Worm (Caenorhabditis elegans) whole organism, L4/young adult: ENCODE results near the gene F43C11.6.

ENCODE experiments used
- W03F9.2 ChIP-seq: fragments of 150-350 bp; optimal IDR thresholded peaks from 2 replicates; lab custom pipeline; 2014; ENCODE audit warnings: missing biosample characterization, missing genetic modification characterization
- dao-5 ChIP-seq: sonication (generic microtip); optimal IDR thresholded peaks from 2 replicates; lab custom pipeline; 2016; ENCODE audit warnings: missing genotype, missing genetic modification characterization, moderate library complexity, missing compliant biosample characterization
- him-1 ChIP-seq: sonication (generic microtip); optimal IDR thresholded peaks from 2 replicates; lab custom pipeline; 2016; ENCODE audit warnings: missing genotype, missing genetic modification reagents, missing genetic modification characterization, missing compliant biosample characterization

Gene F43C11.6

ce11 chrII:2342004-2342479 is at the start of gene F43C11.6:
Gene F43C11.6 (plus strand): TSS chrII:2342429.
- TF ChIP-seq him-1 (no peak), W03F9.2 (tag; lab: Kevin White, UChicago) (no peak), dao-5 (tag; lab: Kevin White, UChicago) (no peak)

DNA sequence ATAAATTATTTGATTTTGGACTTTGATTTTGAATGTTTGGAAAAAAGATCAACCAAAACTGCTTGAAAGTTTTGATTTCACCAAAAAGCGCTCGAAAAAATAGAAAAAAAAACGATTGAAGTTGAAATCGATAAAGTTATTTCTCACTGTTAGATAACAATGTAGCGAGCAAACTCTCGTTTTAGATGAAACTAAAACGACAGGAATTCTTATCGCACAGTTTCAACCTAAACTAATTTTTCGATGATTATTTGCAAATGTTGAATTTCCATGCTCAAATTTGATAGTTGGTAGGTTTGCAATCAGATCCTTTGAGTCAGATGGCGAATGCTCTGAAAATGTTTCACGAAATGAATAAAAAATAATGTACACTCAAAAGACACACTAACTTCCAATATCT is 49.7 kb upstream of the F43C11.6 start:
- no peak for TF ChIP-seq W03F9.2 (tag; lab: Kevin White, UChicago)
- no peak for TF ChIP-seq him-1
- TF ChIP-seq dao-5 (tag; lab: Kevin White, UChicago), result no peak

DNA sequence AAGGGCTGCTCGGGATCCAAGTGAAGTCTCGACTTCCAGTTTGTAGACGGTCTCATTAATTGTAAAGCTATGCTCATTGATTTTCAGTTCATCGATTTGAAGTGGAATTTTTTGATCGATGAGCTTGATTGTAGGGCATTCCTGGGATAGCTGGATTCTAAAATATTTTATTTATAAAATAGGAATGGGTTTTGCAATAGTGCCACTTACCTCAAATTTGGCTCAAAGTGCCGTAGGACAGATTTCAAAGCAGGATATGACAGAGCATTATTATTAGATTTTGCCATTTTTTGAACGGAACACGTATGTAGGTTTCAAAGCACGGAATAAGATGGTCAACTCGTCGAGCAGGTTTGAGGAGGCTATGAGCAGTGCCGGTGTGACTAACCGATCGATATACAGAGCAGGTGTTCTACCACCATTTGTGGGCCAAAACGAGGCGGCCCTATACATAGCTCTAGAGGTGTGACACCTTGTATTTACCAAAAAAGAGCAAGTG is 46.4 kb upstream of the F43C11.6 start, which contains the start of gene fbxc-25:
fbxc-25 (minus strand) TSS at position 449 of the 499 bp plus-strand sequence.
- TF ChIP-seq him-1 (no peak), W03F9.2 (tag; lab: Kevin White, UChicago) (no peak), dao-5 (tag; lab: Kevin White, UChicago) (no peak)

DNA sequence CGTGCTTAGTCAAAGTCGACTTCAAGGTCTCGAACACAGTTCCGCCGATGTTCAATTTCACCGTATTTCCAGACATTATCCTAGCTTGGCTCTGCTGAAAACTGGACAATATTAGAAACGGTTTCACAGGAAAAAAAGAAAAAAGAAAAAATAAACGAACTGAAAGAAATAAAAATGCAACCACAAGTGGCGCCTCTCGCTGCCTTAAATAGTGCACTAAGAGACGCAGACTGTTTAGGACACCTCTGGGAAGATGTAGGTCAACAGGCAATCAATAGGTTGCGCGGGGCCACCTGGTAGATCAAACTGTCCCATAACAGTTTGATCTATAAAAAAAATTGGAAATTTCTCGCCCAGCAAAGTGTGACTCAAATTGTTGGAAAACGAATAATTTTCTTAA is 43.5 kb upstream of the F43C11.6 start, which contains the start of gene B0281.4:
B0281.4 (minus strand) TSS at position 101 of the 400 bp plus-strand sequence.
- no peak for TF ChIP-seq dao-5 (tag; lab: Kevin White, UChicago)
- TF ChIP-seq him-1, result no peak
- no peak for TF ChIP-seq W03F9.2 (tag; lab: Kevin White, UChicago)

DNA sequence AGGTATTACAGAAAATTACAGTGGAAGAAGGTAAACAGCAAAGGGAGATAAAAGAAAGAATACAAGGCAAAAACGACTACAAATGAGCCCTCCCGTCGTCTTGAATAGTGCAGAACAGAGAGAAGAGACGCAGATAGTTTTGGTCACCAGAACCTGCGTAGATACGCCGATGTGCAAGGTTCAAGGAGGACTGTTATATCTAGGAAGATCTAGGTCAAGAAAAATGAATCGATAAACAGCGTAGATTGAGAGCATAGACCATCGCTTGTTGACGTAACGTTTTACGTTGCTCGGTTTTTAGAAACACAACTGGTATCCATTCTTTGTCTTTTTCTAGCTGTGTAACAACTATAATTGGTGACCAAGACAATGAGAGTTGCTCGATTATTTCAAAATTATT is 41.4 kb upstream of the F43C11.6 start, which contains the start of gene B0281.5:
B0281.5 (minus strand) TSS at position 101 of the 400 bp plus-strand sequence.
- TF ChIP-seq dao-5 (tag; lab: Kevin White, UChicago) (no peak), W03F9.2 (tag; lab: Kevin White, UChicago) (no peak)

ce11 chrII:2302330-2302729 is 39.9 kb upstream of the F43C11.6 start, which contains the start of gene B0281.6:
Gene B0281.6 (minus strand): TSS chrII:2302430.
- TF ChIP-seq him-1, result no peak
- TF ChIP-seq dao-5 (tag; lab: Kevin White, UChicago), result no peak
- no peak for TF ChIP-seq W03F9.2 (tag; lab: Kevin White, UChicago)

DNA sequence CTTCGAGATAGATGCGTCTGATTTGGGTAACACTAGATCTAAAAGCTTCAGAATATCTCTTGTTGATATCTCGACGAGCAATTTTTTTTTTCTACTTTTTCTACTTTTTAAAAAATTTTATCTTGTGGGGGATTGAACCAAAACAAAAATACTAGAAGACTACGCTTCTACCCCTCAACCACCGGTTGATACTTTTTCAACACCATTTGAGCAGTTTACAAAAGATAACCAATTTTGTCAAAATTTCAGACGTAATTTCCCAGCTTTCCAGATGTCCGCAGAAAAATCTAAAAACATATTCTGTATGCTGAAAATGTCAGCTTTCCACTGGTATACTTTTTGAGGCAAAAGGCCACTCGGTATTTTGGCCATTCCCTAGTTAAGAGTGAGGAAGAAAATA is 37.7 kb upstream of the F43C11.6 start:
- TF ChIP-seq dao-5 (tag; lab: Kevin White, UChicago), result no peak
- no peak for TF ChIP-seq W03F9.2 (tag; lab: Kevin White, UChicago)

DNA sequence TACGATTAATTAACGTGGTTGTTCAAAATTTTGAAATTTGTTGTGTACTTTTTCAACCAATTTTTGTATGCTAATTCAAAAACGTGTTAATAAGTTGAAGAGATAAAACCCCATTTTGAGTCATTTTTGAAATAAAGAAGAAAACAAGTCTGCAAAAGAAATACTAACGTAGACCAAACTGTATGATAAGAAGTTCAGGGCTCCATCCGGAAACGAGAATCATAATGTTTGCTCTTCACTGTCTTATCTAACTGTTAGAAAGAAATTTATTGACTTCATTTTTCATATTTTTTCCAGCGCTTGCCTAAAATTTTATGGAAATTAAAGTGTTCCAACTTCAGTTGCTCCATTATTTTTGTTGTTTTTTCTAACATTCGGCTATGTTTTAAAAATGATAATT is 36.7 kb upstream of the F43C11.6 start:
- TF ChIP-seq W03F9.2 (tag; lab: Kevin White, UChicago), result no peak

DNA sequence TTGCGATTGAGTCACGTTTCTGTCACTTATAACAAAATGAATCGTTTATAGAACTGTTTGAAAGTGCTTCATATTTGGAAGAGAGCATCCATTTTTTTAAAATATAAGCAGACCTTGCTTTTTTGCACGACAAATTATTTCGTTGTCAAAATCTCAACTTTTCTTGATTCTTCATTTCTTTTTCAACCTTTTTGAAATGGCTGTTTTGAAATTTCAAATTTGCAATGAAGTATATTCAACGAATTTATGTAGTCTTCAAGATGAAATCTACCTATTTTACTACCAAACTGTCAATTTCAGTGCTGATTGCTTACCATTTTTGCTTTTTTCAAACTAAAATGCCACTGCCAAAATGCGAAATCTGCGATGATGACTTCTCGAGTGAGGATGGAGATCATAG is 35.5 kb upstream of the F43C11.6 start, which contains the start of gene B0281.3:
B0281.3 (plus strand) TSS at position 301 of the 400 bp plus-strand sequence.
- TF ChIP-seq dao-5 (tag; lab: Kevin White, UChicago) (no peak), W03F9.2 (tag; lab: Kevin White, UChicago) (no peak), him-1 (no peak)

DNA sequence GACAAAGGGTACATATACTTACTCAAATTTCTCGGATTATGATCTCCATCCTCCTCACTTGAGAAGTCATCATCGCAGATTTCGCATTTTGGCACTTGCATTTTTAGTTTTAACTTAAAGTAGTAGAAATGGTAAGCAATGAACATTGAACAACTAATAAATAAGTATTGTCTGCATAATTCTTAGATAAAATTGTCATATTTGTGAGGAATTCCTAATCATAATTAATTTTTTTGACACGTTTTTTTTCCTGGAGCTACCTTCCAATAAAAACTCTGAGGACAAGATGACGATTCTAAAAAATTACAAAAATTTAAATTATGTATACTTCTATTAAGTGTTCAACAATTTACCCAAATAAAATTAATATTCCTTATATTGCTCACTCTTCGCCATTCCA is 29.5 kb upstream of the F43C11.6 start, which contains the start of the genes trim-21 and B0281.1:
trim-21 (minus strand) TSS at position 101 of the 400 bp plus-strand sequence.
B0281.1 (plus strand) TSS at position 321 of the 400 bp plus-strand sequence.
- TF ChIP-seq him-1 (no peak), dao-5 (tag; lab: Kevin White, UChicago) (no peak), W03F9.2 (tag; lab: Kevin White, UChicago) (no peak)

ce11 chrII:2317883-2318357 is 24.3 kb upstream of the F43C11.6 start, which contains the start of the genes ZK1240.5 and ZK1240.9:
Gene ZK1240.5 (minus strand): TSS chrII:2317933.
Gene ZK1240.9 (plus strand): TSS chrII:2318189.
- TF ChIP-seq dao-5 (tag; lab: Kevin White, UChicago) (no peak), him-1 (no peak), W03F9.2 (tag; lab: Kevin White, UChicago) (no peak)

DNA sequence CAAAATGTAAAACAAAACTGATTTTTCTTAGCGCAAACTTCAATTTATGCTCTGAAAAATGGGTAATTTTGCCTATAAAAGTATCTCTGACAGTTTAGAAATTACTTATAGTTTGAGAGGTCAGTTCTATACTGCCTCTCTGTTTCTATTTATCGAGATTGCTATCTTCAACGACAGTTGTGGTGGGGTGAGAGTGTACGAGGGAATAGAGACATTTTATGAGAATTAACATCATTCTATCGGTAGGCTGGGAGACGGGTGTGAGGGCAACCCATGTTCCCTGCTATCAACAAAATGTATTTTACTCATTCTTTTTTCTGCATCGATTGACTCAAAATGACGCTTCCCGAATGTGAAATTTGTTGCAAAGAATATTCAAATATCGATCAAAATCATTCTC is 22.1 kb upstream of the F43C11.6 start, which contains the start of gene ZK1240.3:
ZK1240.3 (plus strand) TSS at position 238 of the 400 bp plus-strand sequence.
- no peak for TF ChIP-seq W03F9.2 (tag; lab: Kevin White, UChicago)
- TF ChIP-seq dao-5 (tag; lab: Kevin White, UChicago), result no peak
- no peak for TF ChIP-seq him-1

DNA sequence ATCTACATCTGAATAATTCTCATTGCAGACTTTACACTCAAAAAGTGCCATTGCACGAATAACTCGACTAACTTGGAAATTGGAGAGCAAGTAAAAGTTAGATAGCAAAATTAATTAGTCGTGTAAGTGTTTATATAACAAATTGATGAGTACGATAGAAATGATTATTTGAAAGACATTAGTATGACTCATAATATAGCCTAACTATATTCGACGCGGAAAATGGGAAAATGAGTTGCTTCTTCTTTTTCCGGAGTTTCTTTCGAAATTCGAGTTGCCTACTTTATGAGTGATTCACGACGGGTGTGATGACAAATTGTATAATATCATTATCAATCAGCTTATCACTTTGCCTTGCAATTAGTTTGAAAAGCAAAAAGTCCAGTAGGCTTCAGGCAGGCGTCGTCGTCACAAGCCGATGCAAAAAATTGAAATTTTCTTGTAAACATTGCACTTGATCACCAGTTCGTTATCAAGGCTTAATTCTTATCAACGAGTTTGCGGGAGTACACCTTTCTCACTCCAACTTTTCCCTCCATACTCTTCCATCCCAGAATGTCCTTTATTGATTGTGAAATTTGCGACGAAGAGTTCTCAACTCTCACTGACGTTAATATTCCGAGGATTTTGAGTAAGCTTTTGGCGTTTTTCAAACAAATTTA is 19.2 kb upstream of the F43C11.6 start, which contains the start of the genes ZK1240.6 and ZK1240.2:
ZK1240.6 (minus strand) TSS at position 51 of the 662 bp plus-strand sequence.
ZK1240.2 (plus strand) TSS at position 520 of the 662 bp plus-strand sequence.
- no peak for TF ChIP-seq dao-5 (tag; lab: Kevin White, UChicago)
- TF ChIP-seq him-1, result no peak
- no peak for TF ChIP-seq W03F9.2 (tag; lab: Kevin White, UChicago)

DNA sequence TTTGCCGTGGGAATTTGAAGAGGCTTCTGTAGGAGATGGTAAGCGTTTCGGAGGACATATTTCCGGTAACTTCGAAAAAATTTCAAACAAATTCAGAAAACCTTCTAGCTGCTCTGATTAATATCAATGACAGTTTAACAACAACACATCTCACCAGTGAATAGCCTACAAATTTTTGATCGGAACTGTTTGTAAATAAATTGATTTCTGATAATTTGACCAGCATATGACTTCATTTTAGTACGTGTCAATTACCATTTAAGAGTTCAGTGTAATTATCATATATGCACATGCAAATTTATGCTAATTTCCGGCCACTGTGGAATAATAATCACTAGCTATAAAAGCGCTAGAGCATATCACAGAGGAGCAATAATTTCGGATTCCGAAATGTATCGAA is 17.3 kb upstream of the F43C11.6 start, which contains the start of gene ZK1240.11:
ZK1240.11 (plus strand) TSS at position 301 of the 400 bp plus-strand sequence.
- no peak for TF ChIP-seq W03F9.2 (tag; lab: Kevin White, UChicago)
- TF ChIP-seq dao-5 (tag; lab: Kevin White, UChicago), result no peak
- no peak for TF ChIP-seq him-1
